Fruit fly (Drosophila melanogaster) whole organism, embryonic: ENCODE measurements around the gene CG31267.
A peak's percentile ranks its signal among the peaks of the same experiment; 100 is the strongest.

Experiments used
- Atf3 ChIP-seq: fragments of 200-800 bp; sonication (Bioruptor generic); optimal IDR thresholded peaks from 3 replicates; lab custom pipeline; 2016; ENCODE audit warnings: missing biosample characterization, missing genetic modification characterization
- Bgb ChIP-seq: fragments of 200-800 bp; sonication (Bioruptor generic); IDR thresholded peaks from 2 replicates; pipeline ENCODE4 v1.3.6; 2022; ENCODE audit warnings: missing biosample characterization, missing genetic modification characterization; ENCODE audit not compliant: partially characterized antibody
- CG10209 ChIP-seq: fragments of 200-800 bp; sonication (Bioruptor generic); optimal IDR thresholded peaks from 3 replicates; lab custom pipeline; 2017; ENCODE audit warnings: missing biosample characterization, mild to moderate bottlenecking, missing genetic modification characterization, missing genetic modification reagents
- CG10543 ChIP-seq: fragments of 200-800 bp; sonication (Bioruptor generic); optimal IDR thresholded peaks from 3 replicates; lab custom pipeline; 2017; ENCODE audit warnings: missing biosample characterization, mild to moderate bottlenecking, missing genetic modification characterization, moderate library complexity
- CG12299 ChIP-seq: fragments of 200-800 bp; sonication (Bioruptor generic); optimal IDR thresholded peaks from 2 replicates; lab custom pipeline; 2018; ENCODE audit warnings: missing biosample characterization, mild to moderate bottlenecking, missing genetic modification characterization
- CG12659 ChIP-seq: fragments of 200-800 bp; sonication (Bioruptor generic); optimal IDR thresholded peaks from 3 replicates; lab custom pipeline; 2017; ENCODE audit warnings: mild to moderate bottlenecking, missing biosample characterization, missing genetic modification reagents, missing genetic modification characterization
- CG13424 ChIP-seq: fragments of 200-800 bp; sonication (Bioruptor generic); optimal IDR thresholded peaks from 2 replicates; lab custom pipeline; 2019; ENCODE audit warnings: missing biosample characterization, mild to moderate bottlenecking, missing genetic modification characterization, moderate library complexity
- CG15269 ChIP-seq: fragments of 200-800 bp; sonication (Bioruptor generic); optimal IDR thresholded peaks from 2 replicates; lab custom pipeline; 2018; ENCODE audit warnings: missing biosample characterization, mild to moderate bottlenecking, missing genetic modification characterization, moderate library complexity
- CG1529 ChIP-seq: fragments of 200-800 bp; sonication (Bioruptor generic); optimal IDR thresholded peaks from 3 replicates; lab custom pipeline; 2018; ENCODE audit warnings: missing biosample characterization, missing genetic modification characterization
- CG15696 ChIP-seq: fragments of 200-800 bp; sonication (Bioruptor generic); optimal IDR thresholded peaks from 2 replicates; lab custom pipeline; 2019; ENCODE audit warnings: missing biosample characterization, mild to moderate bottlenecking, missing genetic modification characterization, moderate library complexity
- CG17359 ChIP-seq: fragments of 200-800 bp; sonication (Bioruptor generic); optimal IDR thresholded peaks from 3 replicates; lab custom pipeline; 2018; ENCODE audit warnings: missing biosample characterization, mild to moderate bottlenecking, missing genetic modification characterization, moderate library complexity
- CG17568 ChIP-seq: fragments of 200-800 bp; sonication (Bioruptor generic); optimal IDR thresholded peaks from 2 replicates; lab custom pipeline; 2018; ENCODE audit warnings: missing biosample characterization, mild to moderate bottlenecking, missing genetic modification characterization, moderate library complexity
- CG30403 ChIP-seq: fragments of 200-800 bp; sonication (Bioruptor generic); optimal IDR thresholded peaks from 3 replicates; lab custom pipeline; 2016; ENCODE audit warnings: missing biosample characterization, missing genetic modification characterization
- CG31388 ChIP-seq: fragments of 200-800 bp; sonication (Bioruptor generic); optimal IDR thresholded peaks from 2 replicates; lab custom pipeline; 2016; ENCODE audit warnings: missing biosample characterization, missing genetic modification characterization
- CG32767 ChIP-seq: fragments of 200-800 bp; sonication (Bioruptor generic); IDR thresholded peaks from 2 replicates; pipeline ENCODE4 v1.3.6; 2022; ENCODE audit warnings: missing biosample characterization, missing genetic modification characterization
- CG34224 ChIP-seq: fragments of 200-800 bp; sonication (Bioruptor generic); IDR thresholded peaks from 3 replicates; pipeline ENCODE4 v1.3.6; 2022; ENCODE audit warnings: missing biosample characterization, missing genetic modification characterization; ENCODE audit not compliant: partially characterized antibody
- CG34422 ChIP-seq: fragments of 200-800 bp; sonication (Bioruptor generic); IDR thresholded peaks from 3 replicates; pipeline ENCODE4 v1.3.6; 2022; ENCODE audit warnings: missing biosample characterization, missing genetic modification characterization
- CG43689 ChIP-seq: fragments of 200-800 bp; sonication (Bioruptor generic); IDR thresholded peaks from 2 replicates; pipeline ENCODE4 v1.3.6; 2022; ENCODE audit warnings: missing biosample characterization, missing genetic modification characterization
- CG5180 ChIP-seq: fragments of 200-800 bp; sonication (Bioruptor generic); optimal IDR thresholded peaks from 3 replicates; lab custom pipeline; 2017; ENCODE audit warnings: missing biosample characterization, missing genetic modification characterization, mild to moderate bottlenecking, moderate library complexity, missing genetic modification reagents
- CG6175 ChIP-seq: fragments of 200-800 bp; sonication (Bioruptor generic); IDR thresholded peaks from 3 replicates; pipeline ENCODE4 v1.3.6; 2022; ENCODE audit warnings: missing biosample characterization, missing genetic modification characterization
- CG7271 ChIP-seq: fragments of 200-800 bp; sonication (Bioruptor generic); optimal IDR thresholded peaks from 2 replicates; lab custom pipeline; 2018; ENCODE audit warnings: missing biosample characterization, mild to moderate bottlenecking, missing genetic modification characterization, moderate library complexity
- CG7357 ChIP-seq: fragments of 200-800 bp; sonication (Bioruptor generic); IDR thresholded peaks from 3 replicates; pipeline ENCODE4 v1.3.6; 2022; ENCODE audit warnings: missing biosample characterization, missing genetic modification characterization
- CG8924 ChIP-seq: fragments of 200-800 bp; optimal IDR thresholded peaks from 3 replicates; lab custom pipeline; 2019; ENCODE audit warnings: missing biosample characterization, mild to moderate bottlenecking, missing genetic modification characterization, moderate library complexity
- CHES-1-like ChIP-seq: fragments of 200-800 bp; sonication (Bioruptor generic); optimal IDR thresholded peaks from 2 replicates; lab custom pipeline; 2016; ENCODE audit warnings: missing biosample characterization, missing genetic modification characterization
- CTCF ChIP-seq: fragments of 200-800 bp; sonication (Bioruptor generic); optimal IDR thresholded peaks from 2 replicates; lab custom pipeline; 2017; ENCODE audit warnings: missing biosample characterization, mild to moderate bottlenecking, missing genetic modification characterization, moderate library complexity
- CrebB ChIP-seq: fragments of 200-800 bp; sonication (Bioruptor generic); optimal IDR thresholded peaks from 3 replicates; lab custom pipeline; 2018; ENCODE audit warnings: missing biosample characterization, mild to moderate bottlenecking, missing genetic modification characterization
- Dip2 ChIP-seq: fragments of 200-800 bp; sonication (Bioruptor generic); IDR thresholded peaks from 2 replicates; pipeline ENCODE4 v1.3.6; 2022; ENCODE audit warnings: missing biosample characterization, missing genetic modification characterization
- Dll ChIP-seq: fragments of 200-800 bp; sonication (Bioruptor generic); IDR thresholded peaks from 4 replicates; pipeline ENCODE4 v1.3.6; 2022; ENCODE audit warnings: missing biosample characterization, missing genetic modification characterization; ENCODE audit not compliant: partially characterized antibody
- HLH54F ChIP-seq: fragments of 200-800 bp; sonication (Bioruptor generic); optimal IDR thresholded peaks from 3 replicates; lab custom pipeline; 2016; ENCODE audit warnings: missing biosample characterization, missing genetic modification characterization
- MESR4 ChIP-seq: fragments of 200-800 bp; sonication (Bioruptor generic); optimal IDR thresholded peaks from 2 replicates; lab custom pipeline; 2018; ENCODE audit warnings: missing biosample characterization, mild to moderate bottlenecking, missing genetic modification characterization, moderate library complexity
- Optix ChIP-seq: fragments of 200-800 bp; sonication (Bioruptor generic); IDR thresholded peaks from 3 replicates; pipeline ENCODE4 v1.3.6; 2022; ENCODE audit warnings: missing biosample characterization, missing genetic modification characterization
- PHDP ChIP-seq: fragments of 200-800 bp; sonication (Bioruptor generic); optimal IDR thresholded peaks from 3 replicates; lab custom pipeline; 2018; ENCODE audit warnings: missing biosample characterization, mild to moderate bottlenecking, missing genetic modification characterization, moderate library complexity
- Rx ChIP-seq: fragments of 200-800 bp; sonication (Bioruptor generic); IDR thresholded peaks from 2 replicates; pipeline ENCODE4 v1.3.6; 2022; ENCODE audit warnings: missing biosample characterization, missing genetic modification characterization
- Sin3A ChIP-seq: fragments of >200 bp; optimal IDR thresholded peaks from 2 replicates; lab custom pipeline; 2018
- Ssrp ChIP-seq: fragments of 200-800 bp; sonication (Bioruptor generic); optimal IDR thresholded peaks from 2 replicates; lab custom pipeline; 2018; ENCODE audit warnings: missing biosample characterization, mild to moderate bottlenecking, missing genetic modification characterization, moderate library complexity
- Taf1 ChIP-seq: fragments of 200-800 bp; sonication (Bioruptor generic); IDR thresholded peaks from 2 replicates; pipeline ENCODE4 v1.3.6; 2022; ENCODE audit warnings: missing biosample characterization, missing genetic modification characterization
- dati ChIP-seq: fragments of 200-800 bp; sonication (Bioruptor generic); IDR thresholded peaks from 2 replicates; pipeline ENCODE4 v1.3.6; 2022; ENCODE audit warnings: missing biosample characterization, missing genetic modification characterization
- gfzf ChIP-seq: fragments of 200-800 bp; sonication (Bioruptor generic); optimal IDR thresholded peaks from 2 replicates; lab custom pipeline; 2016; ENCODE audit warnings: missing biosample characterization, mild to moderate bottlenecking, missing genetic modification characterization, moderate library complexity
- ham ChIP-seq: fragments of 200-800 bp; sonication (Bioruptor generic); IDR thresholded peaks from 2 replicates; pipeline ENCODE4 v1.3.6; 2022; ENCODE audit warnings: missing biosample characterization, missing genetic modification characterization
- jumu ChIP-seq: fragments of 200-800 bp; sonication (Bioruptor generic); optimal IDR thresholded peaks from 3 replicates; lab custom pipeline; 2016; ENCODE audit warnings: missing biosample characterization, missing genetic modification characterization
- klu ChIP-seq: fragments of 200-800 bp; sonication (Bioruptor generic); IDR thresholded peaks from 2 replicates; pipeline ENCODE4 v1.3.6; 2022; ENCODE audit warnings: missing biosample characterization, missing genetic modification characterization
- phol ChIP-seq: fragments of 200-800 bp; sonication (Bioruptor generic); optimal IDR thresholded peaks from 3 replicates; lab custom pipeline; 2018; ENCODE audit warnings: missing biosample characterization, mild to moderate bottlenecking, missing genetic modification characterization, moderate library complexity
- pnt ChIP-seq: fragments of 200-800 bp; sonication (Bioruptor generic); optimal IDR thresholded peaks from 3 replicates; lab custom pipeline; 2016; ENCODE audit warnings: missing biosample characterization, missing genetic modification characterization
- seq ChIP-seq: fragments of 200-800 bp; sonication (Bioruptor generic); IDR thresholded peaks from 2 replicates; pipeline ENCODE4 v1.3.6; 2022; ENCODE audit warnings: missing biosample characterization, missing genetic modification characterization
- ssp ChIP-seq: fragments of 200-800 bp; sonication (Bioruptor generic); IDR thresholded peaks from 2 replicates; pipeline ENCODE4 v1.3.6; 2022; ENCODE audit warnings: missing biosample characterization, missing genetic modification characterization
- tgo ChIP-seq: fragments of 200-800 bp; sonication (Bioruptor generic); IDR thresholded peaks from 3 replicates; pipeline ENCODE4 v1.3.6; 2022; ENCODE audit warnings: missing biosample characterization, missing genetic modification characterization
- tin ChIP-seq: fragments of 200-800 bp; sonication (Bioruptor generic); optimal IDR thresholded peaks from 3 replicates; lab custom pipeline; 2016; ENCODE audit warnings: missing biosample characterization, missing genetic modification characterization
- tio ChIP-seq: fragments of 200-800 bp; sonication (Bioruptor generic); optimal IDR thresholded peaks from 2 replicates; lab custom pipeline; 2017; ENCODE audit warnings: missing biosample characterization, missing genetic modification characterization, inconsistent platforms
- vnd ChIP-seq: fragments of 200-800 bp; sonication (Bioruptor generic); IDR thresholded peaks from 3 replicates; pipeline ENCODE4 v1.3.6; 2022; ENCODE audit warnings: missing biosample characterization, missing genetic modification characterization; ENCODE audit not compliant: partially characterized antibody
- wdn ChIP-seq: fragments of 200-800 bp; sonication (Bioruptor generic); IDR thresholded peaks from 2 replicates; pipeline ENCODE4 v1.3.6; 2022; ENCODE audit warnings: missing biosample characterization, missing genetic modification characterization
- zfh1 ChIP-seq: fragments of 200-800 bp; sonication (Bioruptor generic); IDR thresholded peaks from 3 replicates; pipeline ENCODE4 v1.3.6; 2022; ENCODE audit warnings: missing biosample characterization, missing genetic modification characterization

Gene CG31267

dm6 chr3R:17151376-17152026, 17.5 kb downstream of the CG31267 start, which contains the start of gene CG5292 (continued):
- TF ChIP-seq CG15269 (tag; lab: Kevin White, UChicago) = no peak
- TF ChIP-seq seq (GFP tag; lab: Robert Waterston, UW) = peak; percentile 34; the same call in 1 of the 2 replicates
- peak; percentile 44 for TF ChIP-seq CG10209 (GFP tag; lab: Kevin White, UChicago)
- peak; percentile 56 for TF ChIP-seq phol (tag; lab: Kevin White, UChicago)
- TF ChIP-seq CTCF (GFP tag; lab: Kevin White, UChicago) = no peak
- no peak for TF ChIP-seq CG7357 (GFP tag; lab: Robert Waterston, UW)
- TF ChIP-seq CG6175 (GFP tag; lab: Robert Waterston, UW) = no peak
- TF ChIP-seq CG34224 (GFP tag; lab: Robert Waterston, UW) = peak; percentile 65
- TF ChIP-seq CG34422 (GFP tag; lab: Robert Waterston, UW) = peak; percentile 79; the same call in 2 of the 3 replicates
- no peak for TF ChIP-seq jumu (GFP tag; lab: Kevin White, UChicago)
- no peak for TF ChIP-seq Rx
- TF ChIP-seq CrebB (tag; lab: Kevin White, UChicago) = peak; percentile 19
- no peak for TF ChIP-seq CHES-1-like (GFP tag; lab: Kevin White, UChicago)
- TF ChIP-seq CG17359 (tag; lab: Kevin White, UChicago) = no peak
- TF ChIP-seq CG5180 (GFP tag; lab: Kevin White, UChicago) = no peak
- no peak for TF ChIP-seq CG43689
- peak; percentile 66 for TF ChIP-seq MESR4 (GFP tag; lab: Kevin White, UChicago)
- peak; percentile 52; the same call in 2 of the 3 replicates for TF ChIP-seq tgo (GFP tag; lab: Robert Waterston, UW)
- TF ChIP-seq CG13424 (tag; lab: Kevin White, UChicago) = peak; percentile 66
- TF ChIP-seq wdn = no peak
- TF ChIP-seq Dip2 (GFP tag; lab: Robert Waterston, UW) = no peak
- peak; percentile 69 for TF ChIP-seq CG12659
- no peak for TF ChIP-seq klu (GFP tag; lab: Robert Waterston, UW)
- TF ChIP-seq Bgb (GFP tag; lab: Robert Waterston, UW) = peak; percentile 65; the same call in 1 of the 2 replicates
- no peak for TF ChIP-seq CG12299 (tag; lab: Kevin White, UChicago)
- TF ChIP-seq CG32767 = 0 out of 2 replicates have a peak, but pooled peaks have one; percentile 19
- TF ChIP-seq PHDP = no peak
- TF ChIP-seq HLH54F (GFP tag; lab: Kevin White, UChicago) = no peak
- TF ChIP-seq CG15696 (tag; lab: Kevin White, UChicago) = peak; percentile 36
- peak; percentile 65; the same call in 2 of the 3 replicates for TF ChIP-seq zfh1 (GFP tag; lab: Robert Waterston, UW)
- TF ChIP-seq Sin3A (lab: Kevin White, UChicago) = peak; percentile 35
- TF ChIP-seq pnt (GFP tag; lab: Kevin White, UChicago) = no peak
- no peak for TF ChIP-seq Taf1 (GFP tag; lab: Robert Waterston, UW)
- peak; percentile 27; the same call in 1 of the 3 replicates for TF ChIP-seq Optix (GFP tag; lab: Robert Waterston, UW)
- no peak for TF ChIP-seq ham (GFP tag; lab: Robert Waterston, UW)
- TF ChIP-seq Dll (GFP tag; lab: Robert Waterston, UW) = peak; percentile 59; the same call in 2 of the 4 replicates
- TF ChIP-seq CG31388 (GFP tag; lab: Kevin White, UChicago) = no peak
- TF ChIP-seq Ssrp (tag; lab: Kevin White, UChicago) = no peak
- TF ChIP-seq gfzf (GFP tag; lab: Kevin White, UChicago) = no peak
- no peak for TF ChIP-seq CG1529 (GFP tag; lab: Kevin White, UChicago)
- TF ChIP-seq CG10543 (GFP tag; lab: Kevin White, UChicago) = no peak
- TF ChIP-seq CG7271 = no peak
- TF ChIP-seq dati (GFP tag; lab: Robert Waterston, UW) = no peak
- no peak for TF ChIP-seq tio (GFP tag; lab: Kevin White, UChicago)
- TF ChIP-seq tin (GFP tag; lab: Kevin White, UChicago) = peak; percentile 48
- peak; percentile 59 for TF ChIP-seq CG30403
- 0 out of 2 replicates have a peak, but pooled peaks have one; percentile 22 for TF ChIP-seq ssp
- TF ChIP-seq Atf3 (GFP tag; lab: Kevin White, UChicago) = no peak
- TF ChIP-seq CG8924 (tag; lab: Kevin White, UChicago) = peak; percentile 61
- no peak for TF ChIP-seq CG17568 (GFP tag; lab: Kevin White, UChicago)
- no peak for TF ChIP-seq vnd
